Worm (Caenorhabditis elegans): ENCODE measurements around the gene pgph-2.
"Not testable (repeated sequence)": the region's sequence is repeated elsewhere in the genome, so short reads cannot be mapped to it uniquely, and the experiment has no call there.

Gene pgph-2

DNA sequence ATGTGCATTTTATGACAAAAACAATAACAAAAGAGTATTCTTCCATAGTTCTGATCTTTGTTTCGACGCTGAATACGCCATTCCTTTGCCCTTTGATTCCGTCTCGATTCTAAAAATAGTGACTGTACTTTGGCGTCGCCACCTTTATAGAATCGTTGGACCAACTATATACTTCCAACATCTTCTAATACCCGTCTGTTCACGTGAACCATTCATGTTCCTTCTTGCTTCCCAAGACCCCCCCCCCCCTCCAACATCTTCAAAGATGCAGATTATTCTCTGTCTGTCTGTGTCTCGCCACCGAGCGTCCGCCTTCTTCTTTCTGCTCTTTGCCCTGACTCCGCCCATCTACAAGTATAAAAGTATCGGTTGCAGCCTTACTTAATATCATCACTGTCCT lies 5.1 kb downstream of the pgph-2 start:
- no peak for TF ChIP-seq nhr-12 (tag; optimal IDR thresholded peaks at IDR 0.05)

DNA sequence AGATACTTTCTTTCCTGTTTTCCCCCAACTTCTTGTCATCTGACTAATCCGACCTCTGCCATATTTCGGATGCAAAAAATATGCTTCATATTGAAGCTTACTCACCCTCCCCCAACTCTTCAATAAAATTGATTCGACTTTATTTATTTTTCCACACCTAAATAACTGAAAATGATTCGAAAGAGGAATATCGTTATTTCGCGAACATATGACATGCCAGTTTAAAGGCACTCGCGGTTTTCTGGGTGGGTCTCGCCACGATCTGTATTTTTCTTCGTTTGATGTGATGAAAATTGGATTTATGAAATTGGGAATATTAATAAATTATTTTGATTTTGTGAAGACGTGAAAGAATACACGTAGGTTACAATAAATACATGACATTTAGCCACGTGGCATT lies 6.7 kb downstream of the pgph-2 start, which contains the start of gene F44E7.3:
Gene F44E7.3 (plus strand): TSS at position 319 of the 400 bp plus-strand sequence.
- TF ChIP-seq ceh-16 (tag; optimal IDR thresholded peaks at IDR 0.05), result no peak
- TF ChIP-seq ama-1 (optimal IDR thresholded peaks at IDR 0.05), result peak; percentile 53

DNA sequence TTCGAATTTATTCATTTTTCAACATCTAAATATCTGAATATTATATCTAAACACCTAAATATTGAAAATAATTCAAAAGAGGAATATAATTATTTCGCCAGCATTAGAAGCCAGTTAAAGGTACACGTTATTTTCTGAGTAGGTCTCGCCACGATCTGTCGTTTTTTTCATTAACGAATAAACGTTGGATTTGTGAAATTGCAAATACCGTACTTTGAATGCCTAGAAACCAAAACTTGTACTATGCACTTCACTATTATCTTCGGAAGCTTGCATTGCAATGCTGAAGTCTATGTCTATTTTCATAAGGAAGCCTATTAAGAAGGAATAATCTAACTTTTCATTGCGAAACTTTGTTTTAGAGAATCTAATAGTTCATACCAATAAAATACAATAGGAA lies 7.6 kb downstream of the pgph-2 start:
- TF ChIP-seq nhr-21 (tag; optimal IDR thresholded peaks at IDR 0.05), result no peak
- TF ChIP-seq lsy-2 (tag; optimal IDR thresholded peaks at IDR 0.05), result no peak
- TF ChIP-seq ZK546.5 (tag; optimal IDR thresholded peaks at IDR 0.05), result no peak
- TF ChIP-seq nhr-10 (tag; optimal IDR thresholded peaks at IDR 0.05), result no peak
- no peak for TF ChIP-seq unc-55 (GFP tag; optimal IDR thresholded peaks at IDR 0.05)
- no peak for TF ChIP-seq skn-1 (tag; optimal IDR thresholded peaks at IDR 0.05)
- no peak for TF ChIP-seq lin-13 (GFP tag; optimal IDR thresholded peaks at IDR 0.05)
- no peak for TF ChIP-seq nhr-6 (tag; optimal IDR thresholded peaks at IDR 0.05)
- no peak for TF ChIP-seq sma-3 (GFP tag; optimal IDR thresholded peaks at IDR 0.05)
- TF ChIP-seq nhr-12 (tag; optimal IDR thresholded peaks at IDR 0.05), result no peak
- TF ChIP-seq Y55F3AM.14 (GFP tag; optimal IDR thresholded peaks at IDR 0.05), result no peak

DNA sequence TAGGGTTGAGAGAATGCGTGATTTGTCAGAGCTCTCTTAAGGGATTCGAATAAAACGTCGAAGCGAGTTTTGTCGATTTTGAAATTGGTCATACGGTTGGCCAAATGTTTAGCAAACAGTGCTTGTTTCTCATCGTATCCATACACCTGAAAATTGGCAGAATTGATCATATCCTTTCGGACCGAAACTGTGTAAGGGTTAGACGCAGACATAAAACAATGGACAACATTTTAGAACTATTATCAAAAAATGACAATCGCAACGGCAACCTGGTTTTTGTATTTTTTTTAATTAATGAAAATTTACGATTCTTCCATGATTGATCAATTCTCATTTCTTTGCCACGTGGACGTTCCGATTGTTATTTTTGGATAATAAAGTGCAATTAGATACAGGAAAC lies 9.2 kb downstream of the pgph-2 start:
- TF ChIP-seq ceh-82 (tag; optimal IDR thresholded peaks at IDR 0.05) (no peak), nhr-6 (tag; optimal IDR thresholded peaks at IDR 0.05) (no peak), ZK546.5 (tag; optimal IDR thresholded peaks at IDR 0.05) (no peak), R02D3.7 (tag; optimal IDR thresholded peaks at IDR 0.05) (no peak), ceh-16 (tag; optimal IDR thresholded peaks at IDR 0.05) (no peak), lin-11 (tag; optimal IDR thresholded peaks at IDR 0.05) (no peak), nhr-237 (tag; optimal IDR thresholded peaks at IDR 0.05) (no peak), unc-62 (GFP tag; optimal IDR thresholded peaks at IDR 0.05) (no peak), nhr-11 (tag; optimal IDR thresholded peaks at IDR 0.05) (no peak), lin-13 (GFP tag; optimal IDR thresholded peaks at IDR 0.05) (no peak), snpc-4 (tag; optimal IDR thresholded peaks at IDR 0.05) (no peak), sem-4 (tag; optimal IDR thresholded peaks at IDR 0.05) (no peak), sma-3 (GFP tag; optimal IDR thresholded peaks at IDR 0.05) (no peak), egl-27 (tag; optimal IDR thresholded peaks at IDR 0.05) (no peak), sma-9 (GFP tag; optimal IDR thresholded peaks at IDR 0.05) (no peak), sma-9 (tag; optimal IDR thresholded peaks at IDR 0.05) (no peak), nhr-77 (tag; optimal IDR thresholded peaks at IDR 0.05) (no peak), nhr-25 (tag; optimal IDR thresholded peaks at IDR 0.05) (no peak)

DNA sequence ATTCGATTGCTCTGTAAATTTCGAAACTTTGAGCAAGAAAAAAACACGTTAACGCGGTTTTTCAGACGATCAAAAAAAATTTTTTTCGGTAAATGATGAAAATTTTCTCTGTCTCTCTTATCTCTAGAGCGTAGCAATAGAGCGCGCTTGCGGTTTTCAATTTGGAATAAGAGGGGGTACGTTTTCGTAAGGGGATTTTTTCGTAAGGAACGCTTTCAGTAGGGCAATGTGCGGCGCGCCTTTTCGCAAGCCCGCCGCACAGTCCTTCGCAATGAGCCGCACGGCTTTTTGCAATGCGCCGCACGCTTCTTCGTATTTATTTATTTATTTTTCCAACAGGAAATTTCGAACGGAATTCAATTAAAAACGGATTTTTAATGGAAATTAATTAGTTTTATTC lies 12.0 kb downstream of the pgph-2 start, which contains the start of gene F44E7.4:
Gene F44E7.4 (minus strand): TSS at position 13 of the 400 bp plus-strand sequence.
- TF ChIP-seq nhr-129 (tag; optimal IDR thresholded peaks at IDR 0.05) (peak; percentile 52), gmeb-1 (tag; optimal IDR thresholded peaks at IDR 0.05) (peak; percentile 3), lsy-2 (tag; optimal IDR thresholded peaks at IDR 0.05) (peak in 1 of 2 experiments; percentile 59), lin-13 (GFP tag; optimal IDR thresholded peaks at IDR 0.05) (peak; percentile 50), sma-9 (GFP tag; optimal IDR thresholded peaks at IDR 0.05) (peak; percentile 11), F13H6.1 (tag; optimal IDR thresholded peaks at IDR 0.05) (peak; percentile 53), unc-55 (GFP tag; optimal IDR thresholded peaks at IDR 0.05) (peak; percentile 64), sma-3 (GFP tag; optimal IDR thresholded peaks at IDR 0.05) (peak; percentile 19), nhr-25 (tag; optimal IDR thresholded peaks at IDR 0.05) (peak; percentile 2), crh-2 (tag; optimal IDR thresholded peaks at IDR 0.05) (peak; percentile 32), C34F6.9 (tag; optimal IDR thresholded peaks at IDR 0.05) (peak; percentile 59)
- TF ChIP-seq sma-9 (tag; optimal IDR thresholded peaks at IDR 0.05), result not testable (repeated sequence)

DNA sequence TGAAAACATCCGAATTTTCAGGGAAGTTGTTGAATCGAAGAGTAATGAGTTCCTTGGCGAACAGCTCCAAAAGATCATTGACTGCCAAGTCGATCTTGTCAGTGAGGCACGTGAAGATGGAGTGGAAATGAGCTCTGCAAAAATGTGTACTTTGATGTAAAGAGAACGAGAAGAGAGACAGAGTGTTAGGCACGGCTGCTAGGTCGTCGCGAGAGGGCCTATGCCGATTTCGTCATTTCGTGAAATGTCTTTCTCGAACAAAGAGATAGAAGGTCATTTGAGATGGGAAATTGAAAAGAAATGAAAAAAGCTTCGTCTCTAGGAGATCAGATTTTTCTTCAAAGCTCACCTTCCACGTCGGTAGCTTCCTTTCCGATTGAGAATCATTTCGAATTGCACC lies 15.1 kb downstream of the pgph-2 start:
- TF ChIP-seq nhr-25 (tag; optimal IDR thresholded peaks at IDR 0.05) (no peak), elt-1 (tag; optimal IDR thresholded peaks at IDR 0.05) (no peak), sma-9 (GFP tag; optimal IDR thresholded peaks at IDR 0.05) (peak; percentile 43), sma-9 (tag; optimal IDR thresholded peaks at IDR 0.05) (no peak), C34F6.9 (tag; optimal IDR thresholded peaks at IDR 0.05) (peak; percentile 44), nhr-129 (tag; optimal IDR thresholded peaks at IDR 0.05) (peak; percentile 98), R02D3.7 (tag; optimal IDR thresholded peaks at IDR 0.05) (no peak), unc-39 (tag; optimal IDR thresholded peaks at IDR 0.05) (no peak), lsy-2 (tag; optimal IDR thresholded peaks at IDR 0.05) (peak in 1 of 2 experiments; percentile 43), nhr-12 (tag; optimal IDR thresholded peaks at IDR 0.05) (no peak), nhr-11 (tag; optimal IDR thresholded peaks at IDR 0.05) (no peak), ztf-11 (tag; optimal IDR thresholded peaks at IDR 0.05) (no peak), unc-55 (GFP tag; optimal IDR thresholded peaks at IDR 0.05) (peak; percentile 29), nhr-21 (tag; optimal IDR thresholded peaks at IDR 0.05) (no peak), F13H6.1 (tag; optimal IDR thresholded peaks at IDR 0.05) (peak; percentile 34), fos-1 (tag; optimal IDR thresholded peaks at IDR 0.05) (peak; percentile 44), Y55F3AM.14 (GFP tag; optimal IDR thresholded peaks at IDR 0.05) (no peak)
